Worm (Caenorhabditis elegans): ENCODE measurements around the gene ugt-37.

- TF ChIP-seq him-1 (tag; optimal IDR thresholded peaks at IDR 0.05), result no peak
- TF ChIP-seq W03F9.2 (tag; optimal IDR thresholded peaks at IDR 0.05), result no peak
- TF ChIP-seq dao-5 (tag; optimal IDR thresholded peaks at IDR 0.05), result no peak
Measured at ce11 chrV:7141864-7142263, 3.3 kb downstream of the ugt-37 start, which contains the start of gene ugt-40.
